Worm (Caenorhabditis elegans): ENCODE measurements around the gene anmt-1.

anmt-1 gene

ce11 chrIII:8717231-8717694 lies 32.7 kb downstream of the anmt-1 start, which contains the start of gene mrpl-11:
Gene mrpl-11, plus strand, starts transcription at chrIII:8717644.
- no peak for TF ChIP-seq ets-7 (tag; optimal IDR thresholded peaks at IDR 0.05)
- no peak for TF ChIP-seq F13C5.2 (tag; optimal IDR thresholded peaks at IDR 0.05)
- TF ChIP-seq ceh-36 (tag; optimal IDR thresholded peaks at IDR 0.05) = no peak
- TF ChIP-seq tbx-37 (GFP tag; conservative IDR thresholded peaks at IDR 0.05) = no peak
- TF ChIP-seq hmbx-1 (tag; optimal IDR thresholded peaks at IDR 0.05) = no peak
- no peak for TF ChIP-seq hnd-1 (tag; optimal IDR thresholded peaks at IDR 0.05)
- no peak for TF ChIP-seq tra-4 (tag; optimal IDR thresholded peaks at IDR 0.05)
- no peak for TF ChIP-seq pes-1 (GFP tag; IDR thresholded peaks at IDR 0.05)
- TF ChIP-seq ceh-13 (GFP tag; optimal IDR thresholded peaks at IDR 0.05) = no peak
- no peak for TF ChIP-seq sea-1 (GFP tag; conservative IDR thresholded peaks at IDR 0.05)
- no peak for TF ChIP-seq ama-1 (optimal IDR thresholded peaks at IDR 0.05)
- no peak for TF ChIP-seq scrt-1 (GFP tag; IDR thresholded peaks at IDR 0.05)
- TF ChIP-seq B0310.2 (tag; optimal IDR thresholded peaks at IDR 0.05) = no peak
- TF ChIP-seq tbx-11 (GFP tag; IDR thresholded peaks at IDR 0.05) = no peak
- TF ChIP-seq flt-1 (GFP tag; IDR thresholded peaks at IDR 0.05) = no peak

ce11 chrIII:8718592-8718991 lies 34.0 kb downstream of the anmt-1 start:
- TF ChIP-seq scrt-1 (GFP tag; IDR thresholded peaks at IDR 0.05) (no peak), hnd-1 (tag; optimal IDR thresholded peaks at IDR 0.05) (no peak)

DNA sequence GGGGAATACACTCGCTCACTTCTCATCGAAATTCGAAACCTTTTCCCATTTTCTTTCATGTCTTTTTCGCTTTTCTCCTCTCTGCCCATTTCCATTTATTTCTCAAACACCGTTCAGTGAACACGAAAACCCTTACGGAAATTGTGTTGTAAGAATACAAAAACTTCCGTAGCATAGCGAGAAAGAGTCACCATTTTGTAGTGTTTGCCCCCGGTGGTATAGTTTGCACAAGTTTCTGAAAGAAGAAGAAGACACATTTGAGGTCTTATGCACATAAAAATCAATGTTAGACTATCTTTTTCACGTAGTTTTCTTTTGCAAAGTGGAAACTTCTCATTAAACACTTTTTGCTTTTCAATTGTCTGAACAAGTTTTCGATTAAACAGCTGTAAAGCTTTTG lies 34.5 kb downstream of the anmt-1 start:
- TF ChIP-seq F13C5.2 (tag; optimal IDR thresholded peaks at IDR 0.05) (no peak), ceh-36 (tag; optimal IDR thresholded peaks at IDR 0.05) (no peak)

DNA sequence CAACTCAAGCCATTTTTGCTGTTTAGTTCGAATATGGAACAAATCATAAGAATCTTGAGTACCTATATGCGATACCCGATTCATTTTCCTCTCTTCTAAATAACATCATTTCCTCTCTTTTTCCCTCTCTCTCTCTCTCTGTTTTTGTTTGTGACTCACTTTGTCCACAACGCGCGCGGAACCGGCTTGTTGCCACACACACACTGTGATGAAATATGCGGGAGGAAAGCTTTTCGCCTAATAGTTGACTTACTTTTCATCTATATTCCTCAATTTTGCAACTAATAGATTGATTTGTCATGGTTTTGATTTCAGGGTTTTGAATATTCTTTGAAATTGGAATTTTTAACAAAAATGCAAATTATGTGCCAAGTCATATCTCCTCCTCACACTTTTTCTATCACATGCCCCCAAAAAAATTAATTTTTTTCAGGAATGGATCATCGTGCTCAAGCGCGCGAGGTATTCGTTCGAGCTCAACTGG lies 35.2 kb downstream of the anmt-1 start, which contains the start of gene hipr-1:
Gene hipr-1, plus strand, starts transcription at position 434 of the 484 bp plus-strand sequence.
- TF ChIP-seq aly-1 (tag; optimal IDR thresholded peaks at IDR 0.05) (no peak), hmbx-1 (tag; optimal IDR thresholded peaks at IDR 0.05) (no peak), ama-1 (optimal IDR thresholded peaks at IDR 0.05) (no peak), ceh-36 (tag; optimal IDR thresholded peaks at IDR 0.05) (no peak), hnd-1 (tag; optimal IDR thresholded peaks at IDR 0.05) (no peak), B0310.2 (tag; optimal IDR thresholded peaks at IDR 0.05) (no peak), ets-7 (tag; optimal IDR thresholded peaks at IDR 0.05) (no peak), flt-1 (GFP tag; IDR thresholded peaks at IDR 0.05) (no peak), tbx-37 (GFP tag; conservative IDR thresholded peaks at IDR 0.05) (no peak), hmg-4 (GFP tag; optimal IDR thresholded peaks at IDR 0.05) (no peak), tbx-11 (GFP tag; IDR thresholded peaks at IDR 0.05) (no peak), tra-4 (tag; optimal IDR thresholded peaks at IDR 0.05) (no peak), ceh-13 (GFP tag; optimal IDR thresholded peaks at IDR 0.05) (no peak), sea-1 (GFP tag; conservative IDR thresholded peaks at IDR 0.05) (no peak), pes-1 (GFP tag; IDR thresholded peaks at IDR 0.05) (no peak)

DNA sequence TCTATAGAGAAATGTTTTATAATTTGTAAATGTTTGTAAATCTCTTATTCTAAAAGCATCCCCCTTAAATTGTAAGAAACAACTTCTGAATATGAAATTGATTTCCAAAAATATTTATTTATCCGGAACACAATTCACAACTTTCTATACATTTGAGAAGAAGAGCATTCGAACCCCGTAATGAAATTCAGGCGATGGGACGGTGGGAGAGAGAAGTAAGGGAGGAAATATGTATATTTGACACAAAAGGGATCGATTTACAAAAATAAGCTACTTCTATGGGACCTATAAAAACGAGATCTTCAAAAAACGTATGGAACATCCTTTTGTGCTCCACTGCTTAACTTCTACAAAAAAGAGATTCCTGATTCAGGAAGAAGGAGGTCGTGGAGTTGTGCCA lies 40.6 kb downstream of the anmt-1 start:
- no peak for TF ChIP-seq tbx-11 (GFP tag; IDR thresholded peaks at IDR 0.05)
- no peak for TF ChIP-seq F13C5.2 (tag; optimal IDR thresholded peaks at IDR 0.05)

DNA sequence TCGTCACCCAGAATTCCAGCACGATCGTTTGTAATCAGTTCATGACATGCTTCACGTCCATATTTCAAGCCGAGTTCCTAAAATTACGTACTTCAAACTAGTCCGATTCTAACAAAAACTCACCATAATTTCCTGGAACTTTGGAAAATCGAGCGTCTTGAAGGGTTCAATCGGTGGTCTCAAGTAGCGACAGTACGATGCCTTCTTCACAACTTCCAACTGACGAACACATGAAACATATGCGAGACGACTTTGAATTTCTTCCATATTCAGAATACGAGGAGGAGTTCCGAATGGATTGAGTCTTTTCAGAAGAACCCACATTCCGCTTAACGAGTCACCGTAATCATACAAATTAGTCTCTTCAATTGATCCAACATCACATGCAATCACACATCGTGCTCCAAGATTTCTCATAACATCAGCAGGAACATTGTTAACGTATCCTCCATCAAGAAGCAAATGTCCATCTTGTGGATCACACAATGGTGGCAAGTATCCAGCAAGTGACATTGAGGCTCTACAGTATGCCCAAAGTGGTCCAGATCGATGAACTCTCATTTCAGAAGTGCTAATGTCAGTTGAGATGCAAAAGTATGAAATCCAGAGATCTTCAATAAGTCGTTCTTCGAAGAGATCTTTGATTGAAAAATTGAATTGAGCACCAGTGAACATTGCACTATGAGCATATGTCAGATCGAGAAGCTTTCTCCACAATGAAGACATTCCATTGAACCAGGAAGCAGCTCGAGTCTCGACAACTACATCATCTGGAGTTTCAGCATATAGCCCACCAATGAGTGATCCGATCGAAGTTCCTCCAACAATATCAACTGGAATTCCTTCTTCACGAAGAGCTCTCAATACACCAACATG lies 41.6 kb downstream of the anmt-1 start:
- no peak for TF ChIP-seq ceh-13 (GFP tag; optimal IDR thresholded peaks at IDR 0.05)
- TF ChIP-seq tbx-11 (GFP tag; IDR thresholded peaks at IDR 0.05) = no peak
- TF ChIP-seq hmbx-1 (tag; optimal IDR thresholded peaks at IDR 0.05) = no peak
- TF ChIP-seq flt-1 (GFP tag; IDR thresholded peaks at IDR 0.05) = no peak
- TF ChIP-seq tbx-37 (GFP tag; conservative IDR thresholded peaks at IDR 0.05) = no peak
- TF ChIP-seq scrt-1 (GFP tag; IDR thresholded peaks at IDR 0.05) = no peak
- TF ChIP-seq B0310.2 (tag; optimal IDR thresholded peaks at IDR 0.05) = no peak
- no peak for TF ChIP-seq pes-1 (GFP tag; IDR thresholded peaks at IDR 0.05)
- TF ChIP-seq ama-1 (optimal IDR thresholded peaks at IDR 0.05) = no peak
- TF ChIP-seq ets-7 (tag; optimal IDR thresholded peaks at IDR 0.05) = no peak

- TF ChIP-seq ama-1 (optimal IDR thresholded peaks at IDR 0.05) (no peak), ets-7 (tag; optimal IDR thresholded peaks at IDR 0.05) (no peak), aly-1 (tag; optimal IDR thresholded peaks at IDR 0.05) (no peak), flt-1 (GFP tag; IDR thresholded peaks at IDR 0.05) (no peak), pes-1 (GFP tag; IDR thresholded peaks at IDR 0.05) (no peak), tra-4 (tag; optimal IDR thresholded peaks at IDR 0.05) (no peak), hnd-1 (tag; optimal IDR thresholded peaks at IDR 0.05) (no peak), tbx-11 (GFP tag; IDR thresholded peaks at IDR 0.05) (no peak), scrt-1 (GFP tag; IDR thresholded peaks at IDR 0.05) (no peak), sea-1 (GFP tag; conservative IDR thresholded peaks at IDR 0.05) (no peak), ceh-13 (GFP tag; optimal IDR thresholded peaks at IDR 0.05) (no peak), hmg-4 (GFP tag; optimal IDR thresholded peaks at IDR 0.05) (no peak), ceh-36 (tag; optimal IDR thresholded peaks at IDR 0.05) (no peak), hmbx-1 (tag; optimal IDR thresholded peaks at IDR 0.05) (no peak), F13C5.2 (tag; optimal IDR thresholded peaks at IDR 0.05) (no peak), B0310.2 (tag; optimal IDR thresholded peaks at IDR 0.05) (no peak), tbx-37 (GFP tag; conservative IDR thresholded peaks at IDR 0.05) (no peak)
Measured at ce11 chrIII:8731310-8731709, 46.7 kb downstream of the anmt-1 start, which contains the start of gene ZK370.4. Gene ZK370.4, minus strand, starts transcription at chrIII:8731410.

- TF ChIP-seq hmbx-1 (tag; optimal IDR thresholded peaks at IDR 0.05) (no peak), ceh-13 (GFP tag; optimal IDR thresholded peaks at IDR 0.05) (no peak), ets-7 (tag; optimal IDR thresholded peaks at IDR 0.05) (no peak), scrt-1 (GFP tag; IDR thresholded peaks at IDR 0.05) (no peak), sea-1 (GFP tag; conservative IDR thresholded peaks at IDR 0.05) (no peak), tra-4 (tag; optimal IDR thresholded peaks at IDR 0.05) (no peak), aly-1 (tag; optimal IDR thresholded peaks at IDR 0.05) (no peak), pes-1 (GFP tag; IDR thresholded peaks at IDR 0.05) (no peak), ceh-36 (tag; optimal IDR thresholded peaks at IDR 0.05) (no peak), tbx-11 (GFP tag; IDR thresholded peaks at IDR 0.05) (no peak), flt-1 (GFP tag; IDR thresholded peaks at IDR 0.05) (no peak), tbx-37 (GFP tag; conservative IDR thresholded peaks at IDR 0.05) (no peak), ama-1 (optimal IDR thresholded peaks at IDR 0.05) (no peak), F13C5.2 (tag; optimal IDR thresholded peaks at IDR 0.05) (no peak), hmg-4 (GFP tag; optimal IDR thresholded peaks at IDR 0.05) (no peak), hnd-1 (tag; optimal IDR thresholded peaks at IDR 0.05) (no peak), B0310.2 (tag; optimal IDR thresholded peaks at IDR 0.05) (no peak)
Measured at ce11 chrIII:8731973-8732372, 47.4 kb downstream of the anmt-1 start.
